Worm (Caenorhabditis elegans): ENCODE measurements around the gene spig-3.

DNA sequence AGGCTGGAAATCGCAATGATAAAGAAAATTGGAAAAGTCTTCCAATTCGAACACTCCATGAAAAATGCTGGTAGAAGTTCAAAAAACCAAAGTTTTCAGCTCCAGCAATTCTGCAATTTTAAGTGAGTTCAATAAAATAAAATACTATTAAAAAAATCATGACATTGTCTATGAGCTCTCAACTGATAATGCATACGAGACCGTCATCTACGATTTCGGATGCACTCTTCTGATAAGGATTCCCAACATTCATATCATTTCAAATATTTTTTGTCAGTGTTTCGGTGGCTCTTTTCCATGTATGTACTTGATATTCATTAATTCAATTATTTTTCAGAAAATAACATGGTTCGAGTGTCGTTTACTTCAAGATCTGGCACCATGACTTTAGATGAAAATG, 1.6 kb upstream of the spig-3 start, which contains the start of gene F14D7.6:
- TF ChIP-seq ceh-6 (GFP tag; optimal IDR thresholded peaks at IDR 0.05) (no peak), pag-3 (tag; optimal IDR thresholded peaks at IDR 0.05; ENCODE audit: borderline replicate concordance) (no peak), ceh-45 (GFP tag; IDR thresholded peaks at IDR 0.05) (no peak), fkh-10 (GFP tag; optimal IDR thresholded peaks at IDR 0.05) (no peak), sdc-2 (tag; optimal IDR thresholded peaks at IDR 0.05) (no peak), ceh-14 (tag; optimal IDR thresholded peaks at IDR 0.05) (no peak), lim-6 (tag; optimal IDR thresholded peaks at IDR 0.05) (no peak), tbx-7 (tag; optimal IDR thresholded peaks at IDR 0.05) (no peak), rnt-1 (tag; optimal IDR thresholded peaks at IDR 0.05) (no peak), elt-2 (tag; optimal IDR thresholded peaks at IDR 0.05) (peak; percentile 21), ets-4 (tag; optimal IDR thresholded peaks at IDR 0.05) (no peak), unc-55 (GFP tag; optimal IDR thresholded peaks at IDR 0.05) (no peak)
